Fruit fly (Drosophila melanogaster) whole organism, embryonic: ENCODE measurements around the gene CG9021.
A peak's percentile ranks its signal among the peaks of the same experiment; 100 is the strongest.

Experiments used
- Bteb2 ChIP-seq: fragments of 200-800 bp; sonication (Bioruptor generic); optimal IDR thresholded peaks from 2 replicates; lab custom pipeline; 2016; ENCODE audit warnings: missing biosample characterization, missing genetic modification characterization
- CG10565 ChIP-seq: fragments of 200-800 bp; sonication (Bioruptor generic); optimal IDR thresholded peaks from 3 replicates; lab custom pipeline; 2016; ENCODE audit warnings: missing biosample characterization, mild to moderate bottlenecking, missing genetic modification characterization
- CG10979 ChIP-seq: fragments of 200-800 bp; sonication (Bioruptor generic); optimal IDR thresholded peaks from 2 replicates; lab custom pipeline; 2018; ENCODE audit warnings: missing biosample characterization, mild to moderate bottlenecking, missing genetic modification characterization, moderate library complexity
- CG12155 ChIP-seq: fragments of 200-800 bp; sonication (Bioruptor generic); optimal IDR thresholded peaks from 3 replicates; lab custom pipeline; 2016; ENCODE audit warnings: missing biosample characterization, missing genetic modification characterization
- CG14014 ChIP-seq: fragments of 200-800 bp; sonication (Bioruptor generic); IDR thresholded peaks from 2 replicates; pipeline ENCODE4 v1.3.6; 2022; ENCODE audit warnings: missing biosample characterization, missing genetic modification characterization
- CG14710 ChIP-seq: fragments of 200-800 bp; sonication (Bioruptor generic); optimal IDR thresholded peaks from 3 replicates; lab custom pipeline; 2019; ENCODE audit warnings: missing biosample characterization, mild to moderate bottlenecking, missing genetic modification characterization, moderate library complexity
- CG17829 ChIP-seq: fragments of 200-800 bp; optimal IDR thresholded peaks from 2 replicates; lab custom pipeline; 2019; ENCODE audit warnings: missing biosample characterization, mild to moderate bottlenecking, missing genetic modification characterization, moderate library complexity
- CG31441 ChIP-seq: fragments of 200-800 bp; sonication (Bioruptor generic); IDR thresholded peaks from 2 replicates; pipeline ENCODE4 v1.3.6; 2022; ENCODE audit warnings: missing biosample characterization, missing genetic modification characterization
- CG34224 ChIP-seq: fragments of 200-800 bp; sonication (Bioruptor generic); IDR thresholded peaks from 3 replicates; pipeline ENCODE4 v1.3.6; 2022; ENCODE audit warnings: missing biosample characterization, missing genetic modification characterization; ENCODE audit not compliant: partially characterized antibody
- CG34376 ChIP-seq: fragments of 200-800 bp; sonication (Bioruptor generic); optimal IDR thresholded peaks from 2 replicates; lab custom pipeline; 2018; ENCODE audit warnings: missing biosample characterization, mild to moderate bottlenecking, missing genetic modification characterization
- CG4360 ChIP-seq: fragments of 200-800 bp; sonication (Bioruptor generic); IDR thresholded peaks from 2 replicates; pipeline ENCODE4 v1.3.6; 2022; ENCODE audit warnings: missing biosample characterization, missing genetic modification characterization
- CG6272 ChIP-seq: fragments of 200-800 bp; sonication (Bioruptor generic); IDR thresholded peaks from 2 replicates; pipeline ENCODE4 v1.3.6; 2022; ENCODE audit warnings: missing biosample characterization, missing genetic modification characterization
- CG6683 ChIP-seq: fragments of 200-800 bp; sonication (Bioruptor generic); optimal IDR thresholded peaks from 2 replicates; lab custom pipeline; 2017; ENCODE audit warnings: missing biosample characterization, mild to moderate bottlenecking, missing genetic modification characterization, missing genetic modification reagents
- CG6689 ChIP-seq: fragments of 200-800 bp; sonication (Bioruptor generic); IDR thresholded peaks from 2 replicates; pipeline ENCODE4 v1.3.6; 2022; ENCODE audit warnings: missing biosample characterization, missing genetic modification characterization
- CG7745 ChIP-seq: fragments of 200-800 bp; sonication (Bioruptor generic); optimal IDR thresholded peaks from 2 replicates; lab custom pipeline; 2018; ENCODE audit warnings: missing biosample characterization, mild to moderate bottlenecking, missing genetic modification characterization, moderate library complexity
- CG7839 ChIP-seq: fragments of 200-800 bp; sonication (Bioruptor generic); optimal IDR thresholded peaks from 3 replicates; lab custom pipeline; 2018; ENCODE audit warnings: missing biosample characterization, mild to moderate bottlenecking, missing genetic modification characterization, moderate library complexity
- CG7987 ChIP-seq: fragments of 200-800 bp; sonication (Bioruptor generic); optimal IDR thresholded peaks from 2 replicates; lab custom pipeline; 2018; ENCODE audit warnings: missing biosample characterization, mild to moderate bottlenecking, missing genetic modification characterization, moderate library complexity
- CG8089 ChIP-seq: fragments of 200-800 bp; sonication (Bioruptor generic); optimal IDR thresholded peaks from 3 replicates; lab custom pipeline; 2016; ENCODE audit warnings: missing biosample characterization, missing genetic modification characterization
- CG8359 ChIP-seq: fragments of 200-800 bp; sonication (Bioruptor generic); optimal IDR thresholded peaks from 2 replicates; lab custom pipeline; 2017; ENCODE audit warnings: missing biosample characterization, mild to moderate bottlenecking, missing genetic modification characterization, borderline replicate concordance
- CG8388 ChIP-seq: fragments of 200-800 bp; sonication (Bioruptor generic); optimal IDR thresholded peaks from 2 replicates; lab custom pipeline; 2019; ENCODE audit warnings: missing biosample characterization, mild to moderate bottlenecking, missing genetic modification characterization, moderate library complexity
- CG9876 ChIP-seq: fragments of 200-800 bp; sonication (Bioruptor generic); optimal IDR thresholded peaks from 2 replicates; lab custom pipeline; 2016; ENCODE audit warnings: missing biosample characterization, missing genetic modification characterization
- Dip3 ChIP-seq: fragments of 200-800 bp; sonication (Bioruptor generic); optimal IDR thresholded peaks from 3 replicates; lab custom pipeline; 2016; ENCODE audit warnings: missing biosample characterization, missing genetic modification characterization
- Doc2 ChIP-seq: fragments of 200-800 bp; sonication (Bioruptor generic); IDR thresholded peaks from 2 replicates; pipeline ENCODE4 v1.3.6; 2022; ENCODE audit warnings: missing biosample characterization, missing genetic modification characterization
- H15 ChIP-seq: fragments of 200-800 bp; sonication (Bioruptor generic); IDR thresholded peaks from 3 replicates; pipeline ENCODE4 v1.3.6; 2022; ENCODE audit warnings: missing biosample characterization, missing genetic modification characterization
- Hsf ChIP-seq: fragments of 200-800 bp; sonication (Bioruptor generic); optimal IDR thresholded peaks from 3 replicates; lab custom pipeline; 2016; ENCODE audit warnings: missing biosample characterization, missing genetic modification characterization
- Lhr ChIP-seq: fragments of 200-800 bp; sonication (Bioruptor generic); optimal IDR thresholded peaks from 3 replicates; lab custom pipeline; 2017; ENCODE audit warnings: mild to moderate bottlenecking, missing biosample characterization, missing genetic modification reagents, missing genetic modification characterization
- Nf-YA ChIP-seq: fragments of 200-800 bp; sonication (Bioruptor generic); IDR thresholded peaks from 2 replicates; pipeline ENCODE4 v1.3.6; 2022; ENCODE audit warnings: missing biosample characterization, missing genetic modification characterization
- Side ChIP-seq: fragments of 200-800 bp; sonication (Bioruptor generic); optimal IDR thresholded peaks from 2 replicates; lab custom pipeline; 2016; ENCODE audit warnings: missing biosample characterization, missing genetic modification characterization
- Vsx1 ChIP-seq: fragments of 200-800 bp; sonication (Bioruptor generic); optimal IDR thresholded peaks from 2 replicates; lab custom pipeline; 2017; ENCODE audit warnings: missing biosample characterization, mild to moderate bottlenecking, missing genetic modification characterization, missing genetic modification reagents
- Xrp1 ChIP-seq: fragments of 200-800 bp; sonication (Bioruptor generic); IDR thresholded peaks from 2 replicates; pipeline ENCODE4 v1.3.6; 2022; ENCODE audit warnings: missing biosample characterization, missing genetic modification characterization
- btn ChIP-seq: fragments of 200-800 bp; sonication (Bioruptor generic); optimal IDR thresholded peaks from 2 replicates; lab custom pipeline; 2016; ENCODE audit warnings: missing biosample characterization, missing genetic modification characterization
- cg ChIP-seq: fragments of 200-800 bp; sonication (Bioruptor generic); optimal IDR thresholded peaks from 3 replicates; lab custom pipeline; 2019; ENCODE audit warnings: missing biosample characterization, mild to moderate bottlenecking, missing genetic modification characterization, moderate library complexity
- chif ChIP-seq, 2 experiments: fragments of 200-800 bp; sonication (Bioruptor generic); optimal IDR thresholded peaks; 3 replicates each; lab custom pipeline; 2016; ENCODE audit warnings: missing biosample characterization in 2 of 2, missing genetic modification characterization in 2 of 2
- corto ChIP-seq: fragments of 200-800 bp; sonication (Bioruptor generic); optimal IDR thresholded peaks from 2 replicates; lab custom pipeline; 2016; ENCODE audit warnings: missing biosample characterization, mild to moderate bottlenecking, missing genetic modification characterization, moderate library complexity
- danr ChIP-seq: fragments of 200-800 bp; sonication (Bioruptor generic); IDR thresholded peaks from 2 replicates; pipeline ENCODE4 v1.3.6; 2022; ENCODE audit warnings: missing biosample characterization, missing genetic modification characterization
- fd96Cb ChIP-seq: fragments of 200-800 bp; sonication (Bioruptor generic); optimal IDR thresholded peaks from 2 replicates; lab custom pipeline; 2018; ENCODE audit warnings: missing biosample characterization, mild to moderate bottlenecking, missing genetic modification characterization, moderate library complexity
- gcm ChIP-seq: fragments of 200-800 bp; sonication (Bioruptor generic); optimal IDR thresholded peaks from 2 replicates; lab custom pipeline; 2019; ENCODE audit warnings: missing biosample characterization, mild to moderate bottlenecking, missing genetic modification characterization, moderate library complexity
- gem ChIP-seq: fragments of 200-800 bp; sonication (Bioruptor generic); optimal IDR thresholded peaks from 2 replicates; lab custom pipeline; 2019; ENCODE audit warnings: missing biosample characterization, mild to moderate bottlenecking, missing genetic modification characterization, moderate library complexity
- gfzf ChIP-seq: fragments of 200-800 bp; sonication (Bioruptor generic); optimal IDR thresholded peaks from 2 replicates; lab custom pipeline; 2016; ENCODE audit warnings: missing biosample characterization, mild to moderate bottlenecking, missing genetic modification characterization, moderate library complexity
- h ChIP-seq: fragments of >200 bp; optimal IDR thresholded peaks from 2 replicates; lab custom pipeline; 2017
- ham ChIP-seq: fragments of 200-800 bp; sonication (Bioruptor generic); IDR thresholded peaks from 2 replicates; pipeline ENCODE4 v1.3.6; 2022; ENCODE audit warnings: missing biosample characterization, missing genetic modification characterization
- lov ChIP-seq, 2 experiments: fragments of 200-800 bp in 1 of 2; fragments of >200 bp in 1 of 2; sonication (Bioruptor generic) in 1 of 2; IDR thresholded peaks in 1 of 2; optimal IDR thresholded peaks in 1 of 2; 2 replicates in 1 of 2; 3 replicates in 1 of 2; pipeline versions ENCODE4 v1.3.6 to Lab custom; 2017 to 2022; ENCODE audit warnings: missing biosample characterization in 1 of 2, missing genetic modification characterization in 1 of 2
- mirr ChIP-seq: fragments of 200-800 bp; sonication (Bioruptor generic); optimal IDR thresholded peaks from 3 replicates; lab custom pipeline; 2018; ENCODE audit warnings: missing biosample characterization, mild to moderate bottlenecking, missing genetic modification characterization
- rib ChIP-seq: fragments of 200-800 bp; sonication (Bioruptor generic); IDR thresholded peaks from 2 replicates; pipeline ENCODE4 v1.3.6; 2022; ENCODE audit warnings: missing biosample characterization, missing genetic modification characterization
- row ChIP-seq: fragments of 200-800 bp; sonication (Bioruptor generic); IDR thresholded peaks from 3 replicates; pipeline ENCODE4 v1.3.6; 2022; ENCODE audit warnings: missing biosample characterization, missing genetic modification characterization
- tin ChIP-seq: fragments of 200-800 bp; sonication (Bioruptor generic); optimal IDR thresholded peaks from 3 replicates; lab custom pipeline; 2016; ENCODE audit warnings: missing biosample characterization, missing genetic modification characterization
- wor ChIP-seq: fragments of 200-800 bp; sonication (Bioruptor generic); IDR thresholded peaks from 2 replicates; pipeline ENCODE4 v1.3.6; 2022; ENCODE audit warnings: missing biosample characterization, missing genetic modification characterization
- yki ChIP-seq: fragments of >200 bp; optimal IDR thresholded peaks from 3 replicates; lab custom pipeline; 2018
- z ChIP-seq: fragments of 200-800 bp; sonication (Bioruptor generic); IDR thresholded peaks from 3 replicates; pipeline ENCODE4 v1.3.6; 2022; ENCODE audit warnings: missing biosample characterization, missing genetic modification characterization
- zfh2 ChIP-seq: fragments of 200-800 bp; sonication (Bioruptor generic); optimal IDR thresholded peaks from 2 replicates; lab custom pipeline; 2016; ENCODE audit warnings: missing biosample characterization, missing genetic modification characterization

The CG9021 gene

dm6 chr2L:5879363-5879934 is 25.0 kb downstream of the CG9021 start, which contains the start of gene rau (continued):
- TF ChIP-seq CG6683 (GFP tag; lab: Kevin White, UChicago), result peak; percentile 65
- TF ChIP-seq CG7987 (GFP tag; lab: Kevin White, UChicago), result peak; percentile 40
- TF ChIP-seq Xrp1 (GFP tag; lab: Robert Waterston, UW), result peak; percentile 86
- no peak for TF ChIP-seq CG34224 (GFP tag; lab: Robert Waterston, UW)
- TF ChIP-seq Nf-YA (GFP tag; lab: Robert Waterston, UW), result no peak
- TF ChIP-seq Hsf, result peak; percentile 57
- peak; percentile 91 for TF ChIP-seq row
- TF ChIP-seq z (GFP tag; lab: Robert Waterston, UW), result peak; percentile 34; the same call in 1 of the 3 replicates
- TF ChIP-seq CG8089 (GFP tag; lab: Kevin White, UChicago), result peak; percentile 37
- TF ChIP-seq CG6689, result peak; percentile 79
- TF ChIP-seq CG12155 (GFP tag; lab: Kevin White, UChicago), result peak; percentile 68
- TF ChIP-seq cg (GFP tag; lab: Kevin White, UChicago), result peak; percentile 92
- TF ChIP-seq CG10565 (GFP tag; lab: Kevin White, UChicago), result no peak
- TF ChIP-seq CG8388 (GFP tag; lab: Kevin White, UChicago), result peak; percentile 65
- peak; percentile 83 for TF ChIP-seq CG31441 (GFP tag; lab: Robert Waterston, UW)
- peak; percentile 45 for TF ChIP-seq CG4360 (GFP tag; lab: Robert Waterston, UW)
- TF ChIP-seq btn (GFP tag; lab: Kevin White, UChicago), result no peak
- TF ChIP-seq CG7839 (tag; lab: Kevin White, UChicago), result peak; percentile 75
- TF ChIP-seq Vsx1, result peak; percentile 78
- no peak for TF ChIP-seq lov (optimal IDR thresholded peaks at IDR 0.05; lab: Kevin White, UChicago)
- 0 out of 3 replicates have a peak, but pooled peaks have one; percentile 57 for TF ChIP-seq lov (GFP tag; IDR thresholded peaks at IDR 0.05; lab: Robert Waterston, UW)
- TF ChIP-seq zfh2 (GFP tag; lab: Kevin White, UChicago), result peak; percentile 26
- TF ChIP-seq CG9876 (GFP tag; lab: Kevin White, UChicago), result no peak
- TF ChIP-seq CG34376 (GFP tag; lab: Kevin White, UChicago), result peak; percentile 73
- TF ChIP-seq Doc2 (GFP tag; lab: Robert Waterston, UW), result no peak
- peak; percentile 85 for TF ChIP-seq gcm (GFP tag; lab: Kevin White, UChicago)
- TF ChIP-seq fd96Cb (tag; lab: Kevin White, UChicago), result peak; percentile 74
- TF ChIP-seq CG14710 (tag; lab: Kevin White, UChicago), result peak; percentile 75
- peak; percentile 65 for TF ChIP-seq CG14014
- peak; percentile 39 for TF ChIP-seq CG8359 (GFP tag; lab: Kevin White, UChicago)
- TF ChIP-seq CG7745 (tag; lab: Kevin White, UChicago), result no peak
- TF ChIP-seq wor, result no peak
- peak; percentile 40 for TF ChIP-seq Lhr (GFP tag; lab: Kevin White, UChicago)
- 0 out of 2 replicates have a peak, but pooled peaks have one; percentile 24 for TF ChIP-seq rib (GFP tag; lab: Robert Waterston, UW)
- no peak for TF ChIP-seq H15 (GFP tag; lab: Robert Waterston, UW)
- no peak for TF ChIP-seq mirr (GFP tag; lab: Kevin White, UChicago)
- TF ChIP-seq Bteb2 (GFP tag; lab: Kevin White, UChicago), result peak; percentile 59
- peak; percentile 56 for TF ChIP-seq tin
- TF ChIP-seq Dip3, result peak; percentile 33
- no peak for TF ChIP-seq CG6272 (GFP tag; lab: Robert Waterston, UW)
- TF ChIP-seq danr, result peak; percentile 47
- peak; percentile 30 to 71 for TF ChIP-seq chif (GFP tag; optimal IDR thresholded peaks at IDR 0.05; lab: Kevin White, UChicago)
- no peak for TF ChIP-seq corto (GFP tag; lab: Kevin White, UChicago)
- no peak for TF ChIP-seq Side (GFP tag; lab: Kevin White, UChicago)
- peak; percentile 88 for TF ChIP-seq gem (tag; lab: Kevin White, UChicago)
- TF ChIP-seq CG17829 (tag; lab: Kevin White, UChicago), result peak; percentile 83
- TF ChIP-seq yki, result peak; percentile 58
- no peak for TF ChIP-seq h (lab: Kevin White, UChicago)
- no peak for TF ChIP-seq ham (GFP tag; lab: Robert Waterston, UW)
- no peak for TF ChIP-seq gfzf (GFP tag; lab: Kevin White, UChicago)
- peak; percentile 81 for TF ChIP-seq CG10979 (tag; lab: Kevin White, UChicago)
